Fruit fly (Drosophila melanogaster): ENCODE measurements around the gene Sfp36F.

Sfp36F gene

dm6 chr2L:18292222-18292621, at the start of gene Sfp36F:
Gene Sfp36F, plus strand, starts transcription at chr2L:18292522.
- TF ChIP-seq CTCF (optimal IDR thresholded peaks at IDR 0.05) (no peak), CG8478 (optimal IDR thresholded peaks at IDR 0.05) (no peak)

dm6 chr2L:18257878-18258277, 34.4 kb upstream of the Sfp36F start, which contains the start of gene CG31788:
Gene CG31788, minus strand, starts transcription at chr2L:18257978.
- TF ChIP-seq CG8478 (optimal IDR thresholded peaks at IDR 0.05): no peak
- no peak for TF ChIP-seq CTCF (optimal IDR thresholded peaks at IDR 0.05)

- TF ChIP-seq CTCF (optimal IDR thresholded peaks at IDR 0.05): no peak
- no peak for TF ChIP-seq CG8478 (optimal IDR thresholded peaks at IDR 0.05)
These were observed 24.5 kb upstream of the Sfp36F start for dm6 chr2L:18267815-18268214.

- TF ChIP-seq CG8478 (optimal IDR thresholded peaks at IDR 0.05): no peak
- TF ChIP-seq CTCF (optimal IDR thresholded peaks at IDR 0.05): no peak
These were observed 16.7 kb upstream of the Sfp36F start, which contains the start of gene CG42750 for dm6 chr2L:18275663-18276062. Gene CG42750, minus strand, starts transcription at chr2L:18275770.

- TF ChIP-seq CTCF (optimal IDR thresholded peaks at IDR 0.05) (peak; percentile 59 to 67), CG8478 (optimal IDR thresholded peaks at IDR 0.05) (no peak)
These were observed 8.0 kb upstream of the Sfp36F start for dm6 chr2L:18284150-18284842.

dm6 chr2L:18285620-18286019, 6.7 kb upstream of the Sfp36F start, which contains the start of gene CG31787:
Gene CG31787, minus strand, starts transcription at chr2L:18285720.
- TF ChIP-seq CG8478 (optimal IDR thresholded peaks at IDR 0.05) (no peak), CTCF (optimal IDR thresholded peaks at IDR 0.05) (no peak)

dm6 chr2L:18287171-18287570, 5.2 kb upstream of the Sfp36F start:
- TF ChIP-seq CTCF (optimal IDR thresholded peaks at IDR 0.05): no peak
- TF ChIP-seq CG8478 (optimal IDR thresholded peaks at IDR 0.05): no peak

- TF ChIP-seq CG8478 (optimal IDR thresholded peaks at IDR 0.05) (no peak), CTCF (optimal IDR thresholded peaks at IDR 0.05) (no peak)
These were observed 960 bp upstream of the Sfp36F start, which contains the start of gene CG43362 for dm6 chr2L:18291362-18291761. Gene CG43362, minus strand, starts transcription at chr2L:18291462.

dm6 chr2L:18294421-18294890, 2.1 kb downstream of the Sfp36F start, which contains the start of gene CG5790:
Gene CG5790, plus strand, starts transcription at chr2L:18294840.
- TF ChIP-seq CG8478 (optimal IDR thresholded peaks at IDR 0.05) (no peak), CTCF (optimal IDR thresholded peaks at IDR 0.05) (peak; percentile 82 to 90)

dm6 chr2L:18298541-18298940, 6.2 kb downstream of the Sfp36F start:
- no peak for TF ChIP-seq CG8478 (optimal IDR thresholded peaks at IDR 0.05)
- no peak for TF ChIP-seq CTCF (optimal IDR thresholded peaks at IDR 0.05)

- TF ChIP-seq CG8478 (optimal IDR thresholded peaks at IDR 0.05): no peak
- no peak for TF ChIP-seq CTCF (optimal IDR thresholded peaks at IDR 0.05)
These were observed 10.5 kb downstream of the Sfp36F start for dm6 chr2L:18302780-18303179.

- TF ChIP-seq CG8478 (optimal IDR thresholded peaks at IDR 0.05) (no peak), CTCF (optimal IDR thresholded peaks at IDR 0.05) (no peak)
These were observed 12.1 kb downstream of the Sfp36F start for dm6 chr2L:18304469-18304868.

- TF ChIP-seq CTCF (optimal IDR thresholded peaks at IDR 0.05) (no peak), CG8478 (optimal IDR thresholded peaks at IDR 0.05) (no peak)
These were observed 12.9 kb downstream of the Sfp36F start for dm6 chr2L:18305057-18305829.

- TF ChIP-seq CG8478 (optimal IDR thresholded peaks at IDR 0.05): no peak
- TF ChIP-seq CTCF (optimal IDR thresholded peaks at IDR 0.05): no peak
These were observed 15.5 kb downstream of the Sfp36F start for dm6 chr2L:18307823-18308222.

dm6 chr2L:18308652-18309051, 16.3 kb downstream of the Sfp36F start:
- TF ChIP-seq CG8478 (optimal IDR thresholded peaks at IDR 0.05) (no peak), CTCF (optimal IDR thresholded peaks at IDR 0.05) (no peak)

dm6 chr2L:18309346-18309745, 17.0 kb downstream of the Sfp36F start, which contains the start of gene CG43354:
Gene CG43354, minus strand, starts transcription at chr2L:18309446.
- TF ChIP-seq CTCF (optimal IDR thresholded peaks at IDR 0.05): no peak
- no peak for TF ChIP-seq CG8478 (optimal IDR thresholded peaks at IDR 0.05)
